Fruit fly (Drosophila melanogaster) whole organism, embryonic: ENCODE measurements around the gene CG34287.
A peak's percentile ranks its signal among the peaks of the same experiment; 100 is the strongest.

Experiments
- Atf6 ChIP-seq: fragments of 200-800 bp; sonication (Bioruptor generic); IDR thresholded peaks from 2 replicates; pipeline ENCODE4 v1.3.6; 2022; ENCODE audit warnings: missing biosample characterization, missing genetic modification characterization
- BEAF-32 ChIP-seq: fragments of 200-800 bp; sonication (Bioruptor generic); optimal IDR thresholded peaks from 3 replicates; lab custom pipeline; 2017; ENCODE audit warnings: missing biosample characterization, missing genetic modification characterization, mild to moderate bottlenecking, moderate library complexity, missing genetic modification reagents
- CG10321 ChIP-seq: fragments of 200-800 bp; sonication (Bioruptor generic); IDR thresholded peaks from 2 replicates; pipeline ENCODE4 v1.3.6; 2022; ENCODE audit warnings: missing biosample characterization, missing genetic modification characterization
- CG10654 ChIP-seq: fragments of 200-800 bp; sonication (Bioruptor generic); optimal IDR thresholded peaks from 2 replicates; lab custom pipeline; 2016; ENCODE audit warnings: missing biosample characterization, missing genetic modification characterization
- CG11085 ChIP-seq: fragments of 200-800 bp; sonication (Bioruptor generic); IDR thresholded peaks from 2 replicates; pipeline ENCODE4 v1.3.6; 2022; ENCODE audit warnings: missing biosample characterization, missing genetic modification characterization
- CG12659 ChIP-seq: fragments of 200-800 bp; sonication (Bioruptor generic); optimal IDR thresholded peaks from 3 replicates; lab custom pipeline; 2017; ENCODE audit warnings: mild to moderate bottlenecking, missing biosample characterization, missing genetic modification reagents, missing genetic modification characterization
- CG13123 ChIP-seq: fragments of 200-800 bp; sonication (Bioruptor generic); optimal IDR thresholded peaks from 2 replicates; lab custom pipeline; 2016; ENCODE audit warnings: missing biosample characterization, missing genetic modification characterization
- CG13775 ChIP-seq: fragments of 200-800 bp; sonication (Bioruptor generic); optimal IDR thresholded peaks from 3 replicates; lab custom pipeline; 2017; ENCODE audit warnings: missing biosample characterization, mild to moderate bottlenecking, missing genetic modification characterization
- CG14441 ChIP-seq: fragments of 200-800 bp; sonication (Bioruptor generic); IDR thresholded peaks from 2 replicates; pipeline ENCODE4 v1.3.6; 2022; ENCODE audit warnings: missing biosample characterization, missing genetic modification characterization
- CG15479 ChIP-seq: fragments of 200-800 bp; sonication (Bioruptor generic); optimal IDR thresholded peaks from 3 replicates; lab custom pipeline; 2019; ENCODE audit warnings: missing biosample characterization, mild to moderate bottlenecking, missing genetic modification characterization, moderate library complexity
- CG16813 ChIP-seq: fragments of 200-800 bp; sonication (Bioruptor generic); IDR thresholded peaks from 3 replicates; pipeline ENCODE4 v1.3.6; 2022; ENCODE audit warnings: missing biosample characterization, missing genetic modification characterization; ENCODE audit not compliant: partially characterized antibody
- CG16815 ChIP-seq: fragments of 200-800 bp; sonication (Bioruptor generic); optimal IDR thresholded peaks from 3 replicates; lab custom pipeline; 2017; ENCODE audit warnings: missing biosample characterization, mild to moderate bottlenecking, missing genetic modification characterization
- CG18764 ChIP-seq: fragments of 200-800 bp; sonication (Bioruptor generic); optimal IDR thresholded peaks from 3 replicates; lab custom pipeline; 2016; ENCODE audit warnings: missing biosample characterization, missing genetic modification characterization
- CG2129 ChIP-seq: fragments of 200-800 bp; sonication (Bioruptor generic); IDR thresholded peaks from 2 replicates; pipeline ENCODE4 v1.3.6; 2022; ENCODE audit warnings: missing biosample characterization, missing genetic modification characterization; ENCODE audit not compliant: partially characterized antibody
- CG30403 ChIP-seq: fragments of 200-800 bp; sonication (Bioruptor generic); optimal IDR thresholded peaks from 3 replicates; lab custom pipeline; 2016; ENCODE audit warnings: missing biosample characterization, missing genetic modification characterization
- CG30431 ChIP-seq: fragments of 200-800 bp; sonication (Bioruptor generic); optimal IDR thresholded peaks from 2 replicates; lab custom pipeline; 2017; ENCODE audit warnings: missing biosample characterization, missing genetic modification characterization
- CG3847 ChIP-seq: fragments of 200-800 bp; sonication (Bioruptor generic); IDR thresholded peaks from 2 replicates; pipeline ENCODE4 v1.3.6; 2022; ENCODE audit warnings: missing biosample characterization, missing genetic modification characterization
- CG3995 ChIP-seq: fragments of 200-800 bp; sonication (Bioruptor generic); optimal IDR thresholded peaks from 3 replicates; lab custom pipeline; 2016; ENCODE audit warnings: missing biosample characterization, missing genetic modification characterization
- CG4424 ChIP-seq: fragments of 200-800 bp; sonication (Bioruptor generic); optimal IDR thresholded peaks from 3 replicates; lab custom pipeline; 2016; ENCODE audit warnings: missing biosample characterization, missing genetic modification characterization
- CG5245 ChIP-seq: fragments of 200-800 bp; sonication (Bioruptor generic); optimal IDR thresholded peaks from 3 replicates; lab custom pipeline; 2016; ENCODE audit warnings: missing biosample characterization, missing genetic modification characterization
- CG6689 ChIP-seq: fragments of 200-800 bp; sonication (Bioruptor generic); IDR thresholded peaks from 2 replicates; pipeline ENCODE4 v1.3.6; 2022; ENCODE audit warnings: missing biosample characterization, missing genetic modification characterization
- CG7556 ChIP-seq: fragments of 200-800 bp; sonication (Bioruptor generic); optimal IDR thresholded peaks from 2 replicates; lab custom pipeline; 2017; ENCODE audit warnings: missing biosample characterization, mild to moderate bottlenecking, missing genetic modification characterization
- CG8281 ChIP-seq: fragments of 200-800 bp; sonication (Bioruptor generic); optimal IDR thresholded peaks from 2 replicates; lab custom pipeline; 2018; ENCODE audit warnings: missing biosample characterization, mild to moderate bottlenecking, missing genetic modification characterization, moderate library complexity
- CG9817 ChIP-seq: fragments of 200-800 bp; sonication (Bioruptor generic); optimal IDR thresholded peaks from 2 replicates; lab custom pipeline; 2018; ENCODE audit warnings: missing biosample characterization, mild to moderate bottlenecking, missing genetic modification characterization, moderate library complexity
- Chrac-16 ChIP-seq: fragments of 200-800 bp; sonication (Bioruptor generic); optimal IDR thresholded peaks from 3 replicates; lab custom pipeline; 2016; ENCODE audit warnings: missing biosample characterization, missing genetic modification characterization
- NfI ChIP-seq: fragments of 200-800 bp; sonication (Bioruptor generic); optimal IDR thresholded peaks from 3 replicates; lab custom pipeline; 2018; ENCODE audit warnings: missing biosample characterization, mild to moderate bottlenecking, missing genetic modification characterization, moderate library complexity
- Oli ChIP-seq: fragments of 200-800 bp; sonication (Bioruptor generic); optimal IDR thresholded peaks from 2 replicates; lab custom pipeline; 2018; ENCODE audit warnings: missing biosample characterization, mild to moderate bottlenecking, missing genetic modification characterization, moderate library complexity
- PHDP ChIP-seq: fragments of 200-800 bp; sonication (Bioruptor generic); optimal IDR thresholded peaks from 3 replicates; lab custom pipeline; 2018; ENCODE audit warnings: missing biosample characterization, mild to moderate bottlenecking, missing genetic modification characterization, moderate library complexity
- Rfx ChIP-seq: fragments of 200-800 bp; sonication (Bioruptor generic); IDR thresholded peaks from 2 replicates; pipeline ENCODE4 v1.3.6; 2022; ENCODE audit warnings: missing biosample characterization, missing genetic modification characterization
- Scr ChIP-seq: fragments of 200-800 bp; sonication (Bioruptor generic); IDR thresholded peaks from 2 replicates; pipeline ENCODE4 v1.3.6; 2022; ENCODE audit warnings: missing biosample characterization, missing genetic modification characterization; ENCODE audit not compliant: partially characterized antibody
- Sin3A ChIP-seq: fragments of >200 bp; optimal IDR thresholded peaks from 2 replicates; lab custom pipeline; 2018
- Sry-β ChIP-seq: fragments of 200-800 bp; sonication (Bioruptor generic); optimal IDR thresholded peaks from 2 replicates; lab custom pipeline; 2018; ENCODE audit warnings: missing biosample characterization, mild to moderate bottlenecking, missing genetic modification characterization, moderate library complexity
- Tbp ChIP-seq: fragments of >200 bp; optimal IDR thresholded peaks from 2 replicates; lab custom pipeline; 2018; ENCODE audit warnings: missing biosample characterization, missing genetic modification characterization
- chn ChIP-seq: fragments of 200-800 bp; sonication (Bioruptor generic); optimal IDR thresholded peaks from 2 replicates; lab custom pipeline; 2016; ENCODE audit warnings: missing biosample characterization, missing genetic modification characterization
- crp ChIP-seq, 2 experiments: fragments of 200-800 bp; sonication (Bioruptor generic); optimal IDR thresholded peaks; 2 replicates in 1 of 2; 3 replicates in 1 of 2; lab custom pipeline; 2017; ENCODE audit warnings: missing biosample characterization in 2 of 2, missing genetic modification characterization in 2 of 2, mild to moderate bottlenecking in 1 of 2, moderate library complexity in 1 of 2
- emc ChIP-seq: fragments of 200-800 bp; sonication (Bioruptor generic); optimal IDR thresholded peaks from 2 replicates; lab custom pipeline; 2016; ENCODE audit warnings: missing biosample characterization, missing genetic modification characterization
- fd3F ChIP-seq: fragments of 200-800 bp; sonication (Bioruptor generic); optimal IDR thresholded peaks from 2 replicates; lab custom pipeline; 2018; ENCODE audit warnings: missing biosample characterization, mild to moderate bottlenecking, missing genetic modification characterization, moderate library complexity
- gro ChIP-seq: fragments of 200-800 bp; sonication (Bioruptor generic); optimal IDR thresholded peaks from 2 replicates; lab custom pipeline; 2016; ENCODE audit warnings: missing biosample characterization, missing genetic modification characterization
- ind ChIP-seq: fragments of 200-800 bp; sonication (Bioruptor generic); optimal IDR thresholded peaks from 3 replicates; lab custom pipeline; 2016; ENCODE audit warnings: missing biosample characterization, missing genetic modification characterization
- jigr1 ChIP-seq: fragments of 200-800 bp; sonication (Bioruptor generic); IDR thresholded peaks from 3 replicates; pipeline ENCODE4 v1.3.6; 2022; ENCODE audit warnings: missing biosample characterization, missing genetic modification characterization
- knrl ChIP-seq: fragments of 200-800 bp; sonication (Bioruptor generic); IDR thresholded peaks from 3 replicates; pipeline ENCODE4 v1.3.6; 2022; ENCODE audit warnings: missing biosample characterization, missing genetic modification characterization; ENCODE audit not compliant: partially characterized antibody
- lilli ChIP-seq: fragments of 200-800 bp; sonication (Bioruptor generic); optimal IDR thresholded peaks from 3 replicates; lab custom pipeline; 2016; ENCODE audit warnings: missing biosample characterization, missing genetic modification characterization
- maf-S ChIP-seq: fragments of 200-800 bp; sonication (Bioruptor generic); optimal IDR thresholded peaks from 2 replicates; lab custom pipeline; 2016; ENCODE audit warnings: missing biosample characterization, missing genetic modification characterization
- mirr ChIP-seq: fragments of 200-800 bp; sonication (Bioruptor generic); optimal IDR thresholded peaks from 3 replicates; lab custom pipeline; 2018; ENCODE audit warnings: missing biosample characterization, mild to moderate bottlenecking, missing genetic modification characterization
- nerfin-2 ChIP-seq: fragments of 200-800 bp; sonication (Bioruptor generic); IDR thresholded peaks from 2 replicates; pipeline ENCODE4 v1.3.6; 2022; ENCODE audit warnings: missing biosample characterization, missing genetic modification characterization; ENCODE audit not compliant: partially characterized antibody
- nmo ChIP-seq: fragments of 200-800 bp; sonication (Bioruptor generic); optimal IDR thresholded peaks from 2 replicates; lab custom pipeline; 2018; ENCODE audit warnings: missing biosample characterization, mild to moderate bottlenecking, missing genetic modification characterization, moderate library complexity
- row ChIP-seq: fragments of 200-800 bp; sonication (Bioruptor generic); IDR thresholded peaks from 3 replicates; pipeline ENCODE4 v1.3.6; 2022; ENCODE audit warnings: missing biosample characterization, missing genetic modification characterization
- slp2 ChIP-seq: fragments of 200-800 bp; sonication (Bioruptor generic); optimal IDR thresholded peaks from 2 replicates; lab custom pipeline; 2016; ENCODE audit warnings: missing biosample characterization, missing genetic modification characterization
- sna ChIP-seq: fragments of 200-800 bp; sonication (Bioruptor generic); IDR thresholded peaks from 2 replicates; pipeline ENCODE4 v1.3.6; 2022; ENCODE audit warnings: missing biosample characterization, missing genetic modification characterization; ENCODE audit not compliant: partially characterized antibody
- sob ChIP-seq: fragments of 200-800 bp; sonication (Bioruptor generic); IDR thresholded peaks from 2 replicates; pipeline ENCODE4 v1.3.6; 2022; ENCODE audit warnings: missing biosample characterization, missing genetic modification characterization
- toy ChIP-seq: fragments of 200-800 bp; sonication (Bioruptor generic); IDR thresholded peaks from 2 replicates; pipeline ENCODE4 v1.3.6; 2022; ENCODE audit warnings: missing biosample characterization, missing genetic modification characterization

Gene CG34287

DNA sequence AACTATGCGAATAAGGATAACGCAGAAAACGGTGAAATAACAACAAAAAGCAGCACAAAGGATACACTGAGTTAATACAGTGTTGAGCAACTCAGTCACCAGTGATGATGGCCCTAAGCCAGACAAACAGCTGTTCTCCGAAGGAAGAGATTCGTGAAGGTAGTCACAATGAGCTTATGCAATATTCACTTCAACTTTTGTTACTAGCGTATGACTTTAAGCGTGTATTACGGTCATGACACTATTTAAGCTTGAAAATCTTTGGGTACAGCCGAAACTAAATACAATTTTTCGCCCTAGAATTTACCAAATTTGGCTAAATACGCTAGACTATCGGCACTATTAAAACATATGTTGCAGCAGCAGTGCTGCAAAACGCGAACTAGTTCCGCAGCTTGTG is 3.1 kb downstream of the CG34287 start, which contains the start of the genes disp and ECSIT (continued):
- TF ChIP-seq fd3F (GFP tag; lab: Kevin White, UChicago) (no peak), CG3995 (GFP tag; lab: Kevin White, UChicago) (peak; percentile 55), crp (GFP tag; optimal IDR thresholded peaks at IDR 0.05; lab: Kevin White, UChicago) (peak; percentile 98), Oli (tag; lab: Kevin White, UChicago) (peak; percentile 58), PHDP (tag; lab: Kevin White, UChicago) (no peak), toy (no peak), CG7556 (GFP tag; lab: Kevin White, UChicago) (no peak), emc (GFP tag; lab: Kevin White, UChicago) (no peak), CG5245 (no peak), lilli (GFP tag; lab: Kevin White, UChicago) (peak; percentile 23), CG6689 (GFP tag; lab: Robert Waterston, UW) (peak; percentile 48; the same call in 1 of the 2 replicates), Atf6 (GFP tag; lab: Robert Waterston, UW) (no peak), nerfin-2 (GFP tag; lab: Robert Waterston, UW) (no peak), Sin3A (lab: Kevin White, UChicago) (peak; percentile 71), CG8281 (tag; lab: Kevin White, UChicago) (no peak), mirr (peak; percentile 15), CG3847 (GFP tag; lab: Robert Waterston, UW) (0 out of 2 replicates have a peak, but pooled peaks have one; percentile 22), sob (no peak), jigr1 (no peak), CG16813 (GFP tag; lab: Robert Waterston, UW) (peak; percentile 16; the same call in 1 of the 3 replicates), Scr (GFP tag; lab: Robert Waterston, UW) (peak; percentile 48; the same call in 1 of the 2 replicates), Rfx (GFP tag; lab: Robert Waterston, UW) (peak; percentile 48), CG10321 (GFP tag; lab: Robert Waterston, UW) (no peak), CG10654 (GFP tag; lab: Kevin White, UChicago) (peak; percentile 20), CG13123 (GFP tag; lab: Kevin White, UChicago) (no peak), row (peak; percentile 91), Tbp (GFP tag; lab: Kevin White, UChicago) (peak; percentile 30), CG11085 (GFP tag; lab: Robert Waterston, UW) (no peak), maf-S (GFP tag; lab: Kevin White, UChicago) (peak; percentile 15), CG30403 (peak; percentile 52), CG30431 (GFP tag; lab: Kevin White, UChicago) (no peak), Sry-β (GFP tag; lab: Kevin White, UChicago) (peak; percentile 98), BEAF-32 (peak; percentile 47), CG13775 (peak; percentile 26), CG14441 (GFP tag; lab: Robert Waterston, UW) (no peak), knrl (GFP tag; lab: Robert Waterston, UW) (peak; percentile 46; the same call in 1 of the 3 replicates), ind (peak; percentile 43), CG16815 (GFP tag; lab: Kevin White, UChicago) (no peak), CG15479 (GFP tag; lab: Kevin White, UChicago) (no peak), sna (GFP tag; lab: Robert Waterston, UW) (no peak), Chrac-16 (GFP tag; lab: Kevin White, UChicago) (peak; percentile 2), CG4424 (peak; percentile 54), CG2129 (GFP tag; lab: Robert Waterston, UW) (no peak), gro (GFP tag; lab: Kevin White, UChicago) (no peak), NfI (no peak), chn (GFP tag; lab: Kevin White, UChicago) (peak; percentile 8), CG12659 (GFP tag; lab: Kevin White, UChicago) (no peak), nmo (peak; percentile 63), slp2 (GFP tag; lab: Kevin White, UChicago) (peak; percentile 14), CG18764 (GFP tag; lab: Kevin White, UChicago) (peak; percentile 11), CG9817 (tag; lab: Kevin White, UChicago) (peak; percentile 4)
